Worm (Caenorhabditis elegans): ENCODE data around the gene T05A8.7.

ce11 chrII:2741405-2741804 is 746 bp downstream of the T05A8.7 start:
- TF ChIP-seq zip-8 (tag; optimal IDR thresholded peaks at IDR 0.05) (no peak), unc-120 (tag; optimal IDR thresholded peaks at IDR 0.05; ENCODE audit: poor library complexity, severe bottlenecking) (no peak), mls-2 (tag; optimal IDR thresholded peaks at IDR 0.05) (no peak), unc-39 (tag; optimal IDR thresholded peaks at IDR 0.05) (no peak), elt-1 (tag; optimal IDR thresholded peaks at IDR 0.05; ENCODE audit: borderline replicate concordance, insufficient read depth) (no peak), lsy-2 (tag; optimal IDR thresholded peaks at IDR 0.05) (no peak)

All from whole organism, mixed stage, embryonic.